Fruit fly (Drosophila melanogaster): ENCODE results near the gene CG18417.

Gene CG18417

DNA sequence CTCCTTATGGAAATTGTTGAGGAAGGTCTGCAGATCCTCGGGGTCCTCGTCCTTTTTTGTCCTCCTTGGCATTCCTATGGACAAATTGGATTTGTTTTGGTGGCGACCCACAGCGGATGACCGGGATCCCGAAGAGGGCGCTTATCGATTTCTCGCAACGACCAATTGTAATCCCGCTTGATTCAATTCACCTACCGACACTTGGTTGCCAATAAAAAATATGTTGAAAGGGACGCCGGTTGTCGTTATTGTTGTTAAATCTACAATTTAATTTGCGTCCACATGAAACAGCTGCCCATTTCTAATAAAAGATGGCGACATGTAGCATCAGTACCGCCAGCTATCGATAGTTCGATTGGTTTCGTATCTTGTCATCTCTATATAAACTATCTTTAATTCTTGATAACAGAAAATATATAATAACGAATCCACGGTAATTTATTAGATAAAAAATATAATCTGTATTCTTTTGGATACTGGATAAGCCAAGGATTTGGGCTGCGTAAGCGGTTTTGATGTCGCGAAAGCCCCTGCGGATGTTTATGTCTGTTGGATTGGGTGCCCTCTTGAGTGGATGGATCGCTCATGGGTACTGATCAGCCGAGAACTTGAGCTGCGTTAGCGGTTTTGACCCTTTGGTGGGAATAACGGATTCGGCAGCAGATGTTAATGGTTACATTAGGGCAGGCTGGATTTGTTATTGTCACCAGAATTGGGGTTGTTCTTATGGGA is 43.3 kb upstream of the CG18417 start, which contains the start of gene CTCF (continued):
- TF ChIP-seq az2 (GFP tag; optimal IDR thresholded peaks at IDR 0.05): peak; percentile 31
- no peak for TF ChIP-seq Eip74EF (GFP tag; optimal IDR thresholded peaks at IDR 0.05)
- no peak for TF ChIP-seq ab (GFP tag; optimal IDR thresholded peaks at IDR 0.05)
- TF ChIP-seq Sox102F (GFP tag; optimal IDR thresholded peaks at IDR 0.05): peak; percentile 57
- TF ChIP-seq CG33213 (GFP tag; optimal IDR thresholded peaks at IDR 0.05): peak; percentile 76
- TF ChIP-seq croc (GFP tag; conservative IDR thresholded peaks at IDR 0.05): peak; percentile 55; the same call in 2 of the 3 replicates
- no peak for TF ChIP-seq Usf (GFP tag; optimal IDR thresholded peaks at IDR 0.05)
- no peak for TF ChIP-seq cad (GFP tag; optimal IDR thresholded peaks at IDR 0.05)
- TF ChIP-seq Rfx (GFP tag; IDR thresholded peaks at IDR 0.05): peak; percentile 63; the same call in 1 of the 2 replicates
- peak; percentile 76 for TF ChIP-seq MESR4 (GFP tag; optimal IDR thresholded peaks at IDR 0.05)
- TF ChIP-seq nau (GFP tag; optimal IDR thresholded peaks at IDR 0.05): no peak
- peak; percentile 20 for TF ChIP-seq Atf3 (GFP tag; optimal IDR thresholded peaks at IDR 0.05)
- TF ChIP-seq CG1792 (GFP tag; optimal IDR thresholded peaks at IDR 0.05): peak; percentile 9
- TF ChIP-seq sr (GFP tag; IDR thresholded peaks at IDR 0.05): no peak
- TF ChIP-seq chinmo (GFP tag; IDR thresholded peaks at IDR 0.05; ENCODE audit: partially characterized antibody): 0 out of 4 replicates have a peak, but pooled peaks have one; percentile 50
- TF ChIP-seq CG12219 (GFP tag; optimal IDR thresholded peaks at IDR 0.05): no peak
- TF ChIP-seq sug (tag; optimal IDR thresholded peaks at IDR 0.05): peak; percentile 47
- TF ChIP-seq esg (GFP tag; conservative IDR thresholded peaks at IDR 0.05): 0 out of 2 replicates have a peak, but pooled peaks have one; percentile 27
- TF ChIP-seq CG32767 (GFP tag; IDR thresholded peaks at IDR 0.05): no peak
- no peak for TF ChIP-seq CG3726 (GFP tag; IDR thresholded peaks at IDR 0.05)
- peak; percentile 30 for TF ChIP-seq CHES-1-like (GFP tag; optimal IDR thresholded peaks at IDR 0.05)
- no peak for TF ChIP-seq CG7556 (GFP tag; optimal IDR thresholded peaks at IDR 0.05)
- peak; percentile 27 for TF ChIP-seq Chrac-16 (GFP tag; optimal IDR thresholded peaks at IDR 0.05)
- TF ChIP-seq pzg (GFP tag; optimal IDR thresholded peaks at IDR 0.05): peak; percentile 62
- peak; percentile 43; the same call in 1 of the 2 replicates for TF ChIP-seq peb (GFP tag; IDR thresholded peaks at IDR 0.05)
- TF ChIP-seq CG30431 (GFP tag; optimal IDR thresholded peaks at IDR 0.05): peak; percentile 24
- TF ChIP-seq CG9609 (GFP tag; optimal IDR thresholded peaks at IDR 0.05): peak; percentile 40
- TF ChIP-seq CG17802 (tag; optimal IDR thresholded peaks at IDR 0.05): no peak
- TF ChIP-seq Dip2 (GFP tag; IDR thresholded peaks at IDR 0.05): no peak
- no peak for TF ChIP-seq CG17568 (GFP tag; optimal IDR thresholded peaks at IDR 0.05)
- TF ChIP-seq HHEX (GFP tag; optimal IDR thresholded peaks at IDR 0.05): no peak
- TF ChIP-seq crol (GFP tag; IDR thresholded peaks at IDR 0.05): no peak
- peak; percentile 32 for TF ChIP-seq CG10147 (GFP tag; optimal IDR thresholded peaks at IDR 0.05)
- TF ChIP-seq C15 (GFP tag; IDR thresholded peaks at IDR 0.05): no peak
- no peak for TF ChIP-seq corto (GFP tag; optimal IDR thresholded peaks at IDR 0.05)
- TF ChIP-seq Meics (GFP tag; optimal IDR thresholded peaks at IDR 0.05): peak; percentile 77
- no peak for TF ChIP-seq CG15011 (GFP tag; optimal IDR thresholded peaks at IDR 0.05)
- peak; percentile 87 for TF ChIP-seq gsb-n (tag; optimal IDR thresholded peaks at IDR 0.05)
- peak; percentile 52 for TF ChIP-seq CG2120 (GFP tag; optimal IDR thresholded peaks at IDR 0.05)
- TF ChIP-seq CG13624 (GFP tag; optimal IDR thresholded peaks at IDR 0.05): peak; percentile 45
- no peak for TF ChIP-seq CG16815 (GFP tag; optimal IDR thresholded peaks at IDR 0.05)
- no peak for TF ChIP-seq CG1529 (GFP tag; optimal IDR thresholded peaks at IDR 0.05)
- TF ChIP-seq CG17186 (GFP tag; optimal IDR thresholded peaks at IDR 0.05): peak; percentile 61
- peak; percentile 88 for TF ChIP-seq unc-4 (GFP tag; IDR thresholded peaks at IDR 0.05; ENCODE audit: partially characterized antibody)
- peak; percentile 4 for TF ChIP-seq fd3F (GFP tag; optimal IDR thresholded peaks at IDR 0.05)
- peak; percentile 50 for TF ChIP-seq CG14710 (tag; optimal IDR thresholded peaks at IDR 0.05)
- peak; percentile 20 for TF ChIP-seq unpg (GFP tag; optimal IDR thresholded peaks at IDR 0.05)
- TF ChIP-seq CG2875 (GFP tag; optimal IDR thresholded peaks at IDR 0.05): peak; percentile 12
- TF ChIP-seq CG16813 (GFP tag; IDR thresholded peaks at IDR 0.05; ENCODE audit: partially characterized antibody): peak; percentile 77

All from whole organism, embryonic.